Worm (Caenorhabditis elegans) whole organism, early embryonic: ENCODE measurements around the gene cpt-2.
"Not testable (repeated sequence)": the region's sequence is repeated elsewhere in the genome, so short reads cannot be mapped to it uniquely, and the experiment has no call there.

ENCODE experiments used
- B0310.2 ChIP-seq: sonication (generic microtip); optimal IDR thresholded peaks from 2 replicates; lab custom pipeline; 2016; ENCODE audit warnings: mild to moderate bottlenecking, missing genetic modification characterization, missing compliant biosample characterization
- F13C5.2 ChIP-seq: sonication (generic microtip); optimal IDR thresholded peaks from 2 replicates; lab custom pipeline; 2017; ENCODE audit warnings: mild to moderate bottlenecking, missing genetic modification characterization, inconsistent platforms, missing compliant biosample characterization
- aly-1 ChIP-seq: sonication (generic microtip); optimal IDR thresholded peaks from 2 replicates; lab custom pipeline; 2016; ENCODE audit warnings: missing genetic modification characterization, missing compliant biosample characterization
- ama-1 ChIP-seq: fragments of 150-350 bp; optimal IDR thresholded peaks from 2 replicates; lab custom pipeline; 2014
- ceh-13 ChIP-seq: fragments of 200-800 bp; sonication (Bioruptor generic); optimal IDR thresholded peaks from 2 replicates; lab custom pipeline; 2018; ENCODE audit warnings: mild to moderate bottlenecking, missing genetic modification characterization, missing compliant biosample characterization
- ceh-36 ChIP-seq: sonication (generic microtip); optimal IDR thresholded peaks from 2 replicates; lab custom pipeline; 2016; ENCODE audit warnings: missing genetic modification characterization, inconsistent platforms, missing compliant biosample characterization
- ets-7 ChIP-seq: sonication (generic microtip); optimal IDR thresholded peaks from 2 replicates; lab custom pipeline; 2016; ENCODE audit warnings: missing genotype, missing genetic modification characterization, missing compliant biosample characterization
- flt-1 ChIP-seq: fragments of 200-800 bp; sonication (Bioruptor generic); IDR thresholded peaks from 2 replicates; pipeline ENCODE4 v1.3.6; 2022; ENCODE audit warnings: missing genetic modification characterization, missing compliant biosample characterization
- hmbx-1 ChIP-seq: sonication (generic microtip); optimal IDR thresholded peaks from 2 replicates; lab custom pipeline; 2016; ENCODE audit warnings: mild to moderate bottlenecking, missing genetic modification characterization, missing compliant biosample characterization
- hmg-4 ChIP-seq: fragments of 200-800 bp; sonication (Bioruptor generic); optimal IDR thresholded peaks from 2 replicates; lab custom pipeline; 2018; ENCODE audit warnings: mild to moderate bottlenecking, missing genetic modification characterization, missing compliant biosample characterization
- hnd-1 ChIP-seq: sonication (generic microtip); optimal IDR thresholded peaks from 2 replicates; lab custom pipeline; 2016; ENCODE audit warnings: missing genetic modification characterization, missing compliant biosample characterization
- pes-1 ChIP-seq: fragments of 200-800 bp; sonication (Bioruptor generic); IDR thresholded peaks from 2 replicates; pipeline ENCODE4 v1.3.6; 2022; ENCODE audit warnings: missing genetic modification reagents, missing genetic modification characterization, missing compliant biosample characterization
- scrt-1 ChIP-seq: fragments of 200-800 bp; sonication (Bioruptor generic); IDR thresholded peaks from 2 replicates; pipeline ENCODE4 v1.3.6; 2022; ENCODE audit warnings: missing genetic modification characterization, missing compliant biosample characterization
- sea-1 ChIP-seq: fragments of 200-800 bp; sonication (Bioruptor generic); conservative IDR thresholded peaks from 2 replicates; pipeline ENCODE4 v1.3.6; 2022; ENCODE audit warnings: missing genetic modification characterization, missing compliant biosample characterization
- tbx-11 ChIP-seq: fragments of 200-800 bp; sonication (Bioruptor generic); IDR thresholded peaks from 2 replicates; pipeline ENCODE4 v1.3.6; 2022; ENCODE audit warnings: missing genetic modification characterization, missing compliant biosample characterization
- tbx-37 ChIP-seq: fragments of 200-800 bp; sonication (Bioruptor generic); conservative IDR thresholded peaks from 2 replicates; pipeline ENCODE4 v1.3.6; 2022; ENCODE audit warnings: missing genetic modification reagents, missing genetic modification characterization, missing compliant biosample characterization
- tra-4 ChIP-seq: sonication (generic microtip); optimal IDR thresholded peaks from 2 replicates; lab custom pipeline; 2017; ENCODE audit warnings: missing genetic modification characterization, missing compliant biosample characterization

Gene cpt-2

DNA sequence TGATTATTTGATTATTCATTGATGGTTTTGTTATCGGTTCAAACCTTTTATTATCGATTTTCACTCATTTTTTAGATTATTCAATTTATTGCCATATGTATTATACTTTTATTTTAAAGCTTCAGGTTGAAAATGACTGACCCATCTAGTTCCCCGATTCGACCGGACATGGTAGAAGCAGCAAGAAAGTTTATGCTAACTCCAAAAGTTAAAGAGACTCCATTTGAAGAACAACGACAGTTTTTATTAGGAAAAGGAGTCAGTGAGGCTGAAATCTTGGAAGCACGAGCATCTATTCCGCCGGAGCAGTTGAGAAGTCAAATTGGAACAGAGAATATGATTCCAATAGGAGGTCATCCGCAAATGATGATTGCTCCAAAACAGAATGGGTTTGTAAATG is 3.6 kb downstream of the cpt-2 start, which contains the start of gene prx-14:
Gene prx-14 (plus strand): TSS at position 120 of the 400 bp plus-strand sequence.
- TF ChIP-seq F13C5.2 (no peak), sea-1 (GFP tag; lab: Robert Waterston, UW) (no peak), tra-4 (tag; lab: Kevin White, UChicago) (no peak), pes-1 (GFP tag; lab: Robert Waterston, UW) (no peak), tbx-11 (GFP tag; lab: Robert Waterston, UW) (no peak), tbx-37 (GFP tag; lab: Robert Waterston, UW) (no peak), ceh-13 (GFP tag; lab: Kevin White, UChicago) (no peak), hnd-1 (tag; lab: Kevin White, UChicago) (no peak)

- TF ChIP-seq tra-4 (tag; lab: Kevin White, UChicago) (no peak), B0310.2 (no peak), ets-7 (no peak), hmbx-1 (no peak), ama-1 (lab: Kevin White, UChicago) (no peak), hnd-1 (tag; lab: Kevin White, UChicago) (no peak), tbx-37 (GFP tag; lab: Robert Waterston, UW) (no peak), ceh-36 (no peak), hmg-4 (no peak), pes-1 (GFP tag; lab: Robert Waterston, UW) (no peak), ceh-13 (GFP tag; lab: Kevin White, UChicago) (no peak)
Observed at ce11 chrIV:11183991-11184390, 4.5 kb downstream of the cpt-2 start, which contains the start of gene nuaf-3. nuaf-3 (plus strand) TSS chrIV:11184291.

DNA sequence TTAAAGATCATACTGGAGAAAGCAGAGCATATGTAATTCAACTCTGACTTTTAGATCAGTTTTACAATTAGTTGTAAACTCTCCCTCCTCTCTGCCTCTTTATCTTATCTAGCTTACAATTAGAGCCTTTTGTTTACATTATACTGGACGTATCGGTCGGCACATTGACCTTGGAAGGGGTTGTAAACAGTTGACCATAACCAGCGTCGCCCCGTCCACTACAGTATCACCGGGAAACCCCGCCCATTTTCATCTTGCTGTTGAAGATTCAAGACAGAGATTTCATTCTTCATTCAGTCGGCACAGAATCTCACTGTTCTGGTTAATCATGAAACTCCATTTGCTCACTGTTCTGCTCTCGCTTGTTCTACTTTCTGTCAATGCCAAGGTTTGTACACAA is 7.3 kb downstream of the cpt-2 start, which contains the start of gene sdz-27:
Gene sdz-27 (plus strand): TSS at position 301 of the 400 bp plus-strand sequence.
- no peak for TF ChIP-seq F13C5.2
- no peak for TF ChIP-seq hmbx-1
- no peak for TF ChIP-seq tbx-37 (GFP tag; lab: Robert Waterston, UW)
- TF ChIP-seq sea-1 (GFP tag; lab: Robert Waterston, UW) = no peak

DNA sequence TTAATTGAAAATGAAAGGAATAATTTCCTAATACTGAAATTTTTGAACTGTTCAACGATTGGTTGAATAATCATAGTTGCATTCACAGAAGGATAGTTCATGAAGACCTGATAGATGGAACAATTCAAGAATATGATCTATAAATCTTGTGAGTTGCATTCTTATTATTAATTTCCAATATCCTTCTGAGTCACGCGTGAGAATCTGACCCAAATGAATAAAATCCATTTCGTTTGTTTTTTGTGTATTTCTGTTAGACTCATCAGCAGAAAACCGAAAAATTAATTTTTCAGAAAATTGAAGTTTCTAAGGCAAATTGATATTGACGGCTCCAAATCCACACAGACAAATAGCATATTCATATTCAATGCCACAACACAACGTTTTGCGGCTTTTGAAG is 10.0 kb downstream of the cpt-2 start, which contains the start of gene fbxb-79:
Gene fbxb-79 (minus strand): TSS at position 101 of the 400 bp plus-strand sequence.
- TF ChIP-seq pes-1 (GFP tag; lab: Robert Waterston, UW) = no peak
- no peak for TF ChIP-seq F13C5.2
- no peak for TF ChIP-seq hnd-1 (tag; lab: Kevin White, UChicago)
- TF ChIP-seq tbx-11 (GFP tag; lab: Robert Waterston, UW) = no peak
- no peak for TF ChIP-seq B0310.2
- no peak for TF ChIP-seq ets-7
- TF ChIP-seq aly-1 (tag; lab: Kevin White, UChicago) = no peak
- TF ChIP-seq tra-4 (tag; lab: Kevin White, UChicago) = no peak
- no peak for TF ChIP-seq ceh-36
- TF ChIP-seq tbx-37 (GFP tag; lab: Robert Waterston, UW) = no peak
- TF ChIP-seq ama-1 (lab: Kevin White, UChicago) = no peak
- TF ChIP-seq ceh-13 (GFP tag; lab: Kevin White, UChicago) = no peak
- no peak for TF ChIP-seq hmbx-1
- no peak for TF ChIP-seq sea-1 (GFP tag; lab: Robert Waterston, UW)
- TF ChIP-seq hmg-4 = no peak
- TF ChIP-seq scrt-1 (GFP tag; lab: Robert Waterston, UW) = no peak

DNA sequence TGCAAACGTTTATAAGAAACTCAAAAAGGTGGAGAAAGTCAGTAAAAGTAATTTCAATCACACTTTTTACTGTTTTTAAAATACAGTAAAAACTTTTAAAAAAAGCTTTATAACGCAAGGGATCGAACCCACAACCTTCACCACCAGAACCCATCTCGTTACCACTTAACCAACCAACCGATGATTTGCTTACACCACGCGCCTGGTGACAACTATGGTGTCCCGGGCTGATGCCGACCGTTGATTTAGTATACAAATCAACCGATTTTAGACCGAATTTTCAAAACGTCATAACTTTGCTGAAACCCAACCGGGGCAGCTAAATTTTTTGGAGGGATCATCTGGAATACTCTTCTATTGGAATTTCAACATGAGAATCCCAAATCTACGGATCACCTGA is 17.4 kb downstream of the cpt-2 start:
- peak; percentile 74 for TF ChIP-seq tbx-11 (GFP tag; lab: Robert Waterston, UW)
- TF ChIP-seq tbx-37 (GFP tag; lab: Robert Waterston, UW) = peak; percentile 70; the same call in 1 of the 2 replicates
- TF ChIP-seq sea-1 (GFP tag; lab: Robert Waterston, UW) = peak; percentile 77; the same call in 1 of the 2 replicates
- TF ChIP-seq flt-1 = peak; percentile 83
- peak; percentile 78 for TF ChIP-seq scrt-1 (GFP tag; lab: Robert Waterston, UW)

ce11 chrIV:11198983-11199382 is 19.5 kb downstream of the cpt-2 start, which contains the start of gene R07H5.16:
R07H5.16 (plus strand) TSS chrIV:11199330.
- TF ChIP-seq B0310.2; sea-1 (GFP tag; lab: Robert Waterston, UW); flt-1: not testable (repeated sequence)

ce11 chrIV:11202389-11202788 is 22.9 kb downstream of the cpt-2 start, which contains the start of gene R07H5.11:
R07H5.11 (plus strand) TSS chrIV:11202768.
- not testable (repeated sequence) for TF ChIP-seq hmg-4; tra-4 (tag; lab: Kevin White, UChicago); ceh-36

DNA sequence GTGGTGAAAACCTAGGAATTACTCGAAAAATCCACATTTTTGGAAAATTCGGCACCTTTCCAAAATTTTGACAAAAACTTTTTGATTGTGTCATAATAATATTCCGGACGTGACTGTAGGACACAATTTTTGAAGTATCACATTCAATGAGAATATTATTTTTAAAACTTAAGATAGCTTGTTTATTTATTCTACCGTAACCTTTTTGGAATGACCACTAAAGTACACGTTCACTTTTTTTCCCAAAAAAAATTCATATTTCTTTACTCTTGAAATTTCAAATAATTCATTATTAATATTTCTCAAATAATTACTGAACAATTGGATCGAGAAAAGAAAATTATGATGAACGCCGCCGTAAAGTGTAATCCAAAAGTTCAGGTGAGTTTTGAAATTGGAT is 27.7 kb downstream of the cpt-2 start, which contains the start of gene R07H5.9:
Gene R07H5.9 (plus strand): TSS at position 301 of the 400 bp plus-strand sequence.
- TF ChIP-seq flt-1 = no peak
- TF ChIP-seq ama-1 (lab: Kevin White, UChicago) = no peak
- TF ChIP-seq ets-7 = no peak
- no peak for TF ChIP-seq pes-1 (GFP tag; lab: Robert Waterston, UW)
- TF ChIP-seq tbx-37 (GFP tag; lab: Robert Waterston, UW) = no peak
- no peak for TF ChIP-seq tra-4 (tag; lab: Kevin White, UChicago)
- no peak for TF ChIP-seq aly-1 (tag; lab: Kevin White, UChicago)
- no peak for TF ChIP-seq ceh-36
- TF ChIP-seq hnd-1 (tag; lab: Kevin White, UChicago) = no peak
- no peak for TF ChIP-seq tbx-11 (GFP tag; lab: Robert Waterston, UW)
- no peak for TF ChIP-seq B0310.2
- TF ChIP-seq hmbx-1 = no peak
- TF ChIP-seq ceh-13 (GFP tag; lab: Kevin White, UChicago) = no peak
- TF ChIP-seq F13C5.2 = no peak
- no peak for TF ChIP-seq scrt-1 (GFP tag; lab: Robert Waterston, UW)
- TF ChIP-seq hmg-4 = no peak
- TF ChIP-seq sea-1 (GFP tag; lab: Robert Waterston, UW) = no peak
